Fruit fly (Drosophila melanogaster): ENCODE data around the gene CG7376.

Gene CG7376

DNA sequence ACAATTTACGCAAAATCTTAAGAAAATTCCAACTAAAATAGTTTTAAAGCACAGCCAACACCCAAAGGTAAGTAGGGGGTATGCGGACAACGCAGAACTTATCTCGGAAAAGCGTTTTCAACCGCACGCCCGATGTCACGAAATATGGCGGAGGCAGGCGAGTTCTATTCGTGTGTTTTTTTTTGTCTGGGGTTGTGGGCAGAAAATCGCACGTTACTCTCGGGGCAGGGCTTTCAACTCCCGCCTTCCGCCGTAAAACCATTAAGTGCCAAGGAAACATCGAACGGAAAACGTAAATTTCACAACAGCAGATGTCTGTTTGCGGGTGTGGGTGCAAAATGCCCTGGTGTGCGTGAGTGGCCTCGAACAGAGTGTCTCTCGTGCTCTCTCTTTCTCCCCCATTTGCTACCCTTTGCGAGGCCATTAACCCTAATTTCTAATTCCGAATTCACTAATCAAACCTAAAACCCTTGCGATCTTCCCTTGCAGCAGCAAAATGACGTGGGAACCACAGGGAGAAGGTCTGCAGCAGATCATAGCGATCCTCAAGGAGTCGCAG lies 19.6 kb downstream of the CG7376 start (continued):
- TF ChIP-seq bigmax (GFP tag; optimal IDR thresholded peaks at IDR 0.05) (no peak), bab2 (GFP tag; optimal IDR thresholded peaks at IDR 0.05) (no peak), MBD-R2 (GFP tag; IDR thresholded peaks at IDR 0.05) (no peak), Lim3 (GFP tag; IDR thresholded peaks at IDR 0.05) (no peak), ato (GFP tag; IDR thresholded peaks at IDR 0.05; ENCODE audit: partially characterized antibody) (no peak), wor (GFP tag; IDR thresholded peaks at IDR 0.05) (no peak), CG3281 (GFP tag; optimal IDR thresholded peaks at IDR 0.05) (no peak), lbe (GFP tag; optimal IDR thresholded peaks at IDR 0.05) (no peak), maf-S (GFP tag; optimal IDR thresholded peaks at IDR 0.05) (no peak), CG7928 (GFP tag; optimal IDR thresholded peaks at IDR 0.05) (no peak), CG16813 (GFP tag; IDR thresholded peaks at IDR 0.05; ENCODE audit: partially characterized antibody) (no peak), org-1 (GFP tag; optimal IDR thresholded peaks at IDR 0.05) (no peak), dimm (GFP tag; IDR thresholded peaks at IDR 0.05) (no peak), dati (GFP tag; IDR thresholded peaks at IDR 0.05) (no peak), ftz-f1 (GFP tag; optimal IDR thresholded peaks at IDR 0.05) (peak; percentile 95), CG13894 (tag; optimal IDR thresholded peaks at IDR 0.05) (no peak), CG16779 (GFP tag; IDR thresholded peaks at IDR 0.05) (no peak), CG3407 (GFP tag; optimal IDR thresholded peaks at IDR 0.05) (no peak), cg (GFP tag; optimal IDR thresholded peaks at IDR 0.05) (peak; percentile 80), slp2 (GFP tag; optimal IDR thresholded peaks at IDR 0.05) (no peak), CG34422 (GFP tag; IDR thresholded peaks at IDR 0.05) (peak; percentile 17; the same call in 1 of the 3 replicates), MESR4 (GFP tag; optimal IDR thresholded peaks at IDR 0.05) (peak; percentile 73), tx (GFP tag; optimal IDR thresholded peaks at IDR 0.05) (no peak), CG7556 (GFP tag; optimal IDR thresholded peaks at IDR 0.05) (no peak), CG8924 (tag; optimal IDR thresholded peaks at IDR 0.05) (no peak), odd (GFP tag; optimal IDR thresholded peaks at IDR 0.05) (no peak), NC2β (GFP tag; optimal IDR thresholded peaks at IDR 0.05) (no peak), bowl (GFP tag; IDR thresholded peaks at IDR 0.05) (no peak), CG13287 (GFP tag; IDR thresholded peaks at IDR 0.05; ENCODE audit: partially characterized antibody) (no peak), Rfx (GFP tag; IDR thresholded peaks at IDR 0.05) (no peak), chm (GFP tag; IDR thresholded peaks at IDR 0.05) (no peak), pnt (GFP tag; optimal IDR thresholded peaks at IDR 0.05) (no peak), gfzf (GFP tag; optimal IDR thresholded peaks at IDR 0.05) (no peak), pho (GFP tag; optimal IDR thresholded peaks at IDR 0.05) (no peak), ham (GFP tag; IDR thresholded peaks at IDR 0.05) (no peak), CG14710 (tag; optimal IDR thresholded peaks at IDR 0.05) (no peak), Dip3 (GFP tag; optimal IDR thresholded peaks at IDR 0.05) (no peak), fd96Cb (tag; optimal IDR thresholded peaks at IDR 0.05) (no peak), CG6175 (GFP tag; IDR thresholded peaks at IDR 0.05) (no peak), wek (GFP tag; optimal IDR thresholded peaks at IDR 0.05) (no peak), CG5180 (GFP tag; optimal IDR thresholded peaks at IDR 0.05) (no peak), crol (GFP tag; IDR thresholded peaks at IDR 0.05) (no peak), Atf3 (GFP tag; optimal IDR thresholded peaks at IDR 0.05) (no peak), ttk (GFP tag; IDR thresholded peaks at IDR 0.05) (peak; percentile 66), CG31388 (GFP tag; optimal IDR thresholded peaks at IDR 0.05) (no peak), CG31441 (GFP tag; IDR thresholded peaks at IDR 0.05) (no peak), gce (GFP tag; IDR thresholded peaks at IDR 0.05) (no peak), repo (GFP tag; optimal IDR thresholded peaks at IDR 0.05) (no peak), phol (tag; optimal IDR thresholded peaks at IDR 0.05) (peak; percentile 70), pita (GFP tag; optimal IDR thresholded peaks at IDR 0.05) (no peak), HmgZ (tag; optimal IDR thresholded peaks at IDR 0.05) (no peak), CG10321 (GFP tag; IDR thresholded peaks at IDR 0.05) (0 out of 2 replicates have a peak, but pooled peaks have one; percentile 28)
